Worm (Caenorhabditis elegans) whole organism, L2 larva: Measurements from ENCODE around the gene sre-37.

ENCODE experiments used
- C34F6.9 ChIP-seq: fragments of 150-350 bp; optimal IDR thresholded peaks from 2 replicates; lab custom pipeline; 2014; ENCODE audit warnings: missing biosample characterization, missing genetic modification characterization
- F13H6.1 ChIP-seq: sonication (generic microtip); optimal IDR thresholded peaks from 2 replicates; lab custom pipeline; 2016; ENCODE audit warnings: missing genetic modification characterization, missing compliant biosample characterization
- R02D3.7 ChIP-seq: fragments of 150-350 bp; optimal IDR thresholded peaks from 2 replicates; lab custom pipeline; 2014; ENCODE audit warnings: missing biosample characterization, missing genetic modification characterization
- Y55F3AM.14 ChIP-seq: fragments of 200-800 bp; sonication (Bioruptor generic); optimal IDR thresholded peaks from 2 replicates; lab custom pipeline; 2018; ENCODE audit warnings: mild to moderate bottlenecking, missing genetic modification characterization, missing compliant biosample characterization
- ZK546.5 ChIP-seq: sonication (generic microtip); optimal IDR thresholded peaks from 2 replicates; lab custom pipeline; 2017; ENCODE audit warnings: missing biosample characterization, missing genetic modification characterization
- alr-1 ChIP-seq: fragments of 150-350 bp; optimal IDR thresholded peaks from 2 replicates; lab custom pipeline; 2014; ENCODE audit warnings: missing biosample characterization, missing genetic modification characterization
- aly-2 ChIP-seq: fragments of 150-350 bp; optimal IDR thresholded peaks from 2 replicates; lab custom pipeline; 2014; ENCODE audit warnings: missing biosample characterization, missing genetic modification characterization
- ama-1 ChIP-seq: fragments of 150-350 bp; optimal IDR thresholded peaks from 2 replicates; lab custom pipeline; 2018; ENCODE audit warnings: inconsistent platforms
- ceh-82 ChIP-seq: fragments of 150-350 bp; optimal IDR thresholded peaks from 2 replicates; lab custom pipeline; 2014; ENCODE audit warnings: missing biosample characterization, missing genetic modification characterization
- crh-2 ChIP-seq: sonication (generic microtip); optimal IDR thresholded peaks from 2 replicates; lab custom pipeline; 2017; ENCODE audit warnings: missing biosample characterization, missing genetic modification characterization
- dmd-4 ChIP-seq: sonication (generic microtip); optimal IDR thresholded peaks from 2 replicates; lab custom pipeline; 2017; ENCODE audit warnings: missing biosample characterization, missing genetic modification characterization
- egl-27 ChIP-seq: sonication (generic microtip); optimal IDR thresholded peaks from 3 replicates; lab custom pipeline; 2017; ENCODE audit warnings: missing biosample characterization, missing genetic modification reagents, missing genetic modification characterization
- elt-1 ChIP-seq: fragments of 150-350 bp; optimal IDR thresholded peaks from 2 replicates; lab custom pipeline; 2014; ENCODE audit warnings: missing biosample characterization, missing genetic modification characterization
- elt-3 ChIP-seq: sonication (generic microtip); optimal IDR thresholded peaks from 2 replicates; lab custom pipeline; 2017; ENCODE audit warnings: missing biosample characterization, missing genetic modification characterization
- fos-1 ChIP-seq: fragments of 150-350 bp; optimal IDR thresholded peaks from 2 replicates; lab custom pipeline; 2014; ENCODE audit warnings: missing biosample characterization, missing genetic modification characterization
- lin-11 ChIP-seq: fragments of 150-350 bp; sonication (generic microtip); optimal IDR thresholded peaks from 2 replicates; lab custom pipeline; 2014; ENCODE audit warnings: missing biosample characterization, missing genetic modification characterization, inconsistent platforms, mixed read lengths
- lin-39 ChIP-seq: fragments of 150-350 bp; optimal IDR thresholded peaks from 2 replicates; lab custom pipeline; 2014; ENCODE audit warnings: missing biosample characterization, missing genetic modification reagents, missing genetic modification characterization
- lsy-2 ChIP-seq, 2 experiments: fragments of 150-350 bp in 1 of 2; sonication (generic microtip) in 1 of 2; optimal IDR thresholded peaks; 2 replicates each; lab custom pipeline; 2014 to 2017; ENCODE audit warnings: missing biosample characterization in 2 of 2, missing genetic modification characterization in 2 of 2
- mab-5 ChIP-seq: fragments of 150-350 bp; optimal IDR thresholded peaks from 2 replicates; lab custom pipeline; 2014; ENCODE audit warnings: missing biosample characterization, missing genetic modification characterization
- mbf-1 ChIP-seq: sonication (generic microtip); optimal IDR thresholded peaks from 2 replicates; lab custom pipeline; 2017; ENCODE audit warnings: missing biosample characterization, missing genetic modification characterization
- nhr-10 ChIP-seq: sonication (generic microtip); optimal IDR thresholded peaks from 2 replicates; lab custom pipeline; 2017; ENCODE audit warnings: missing biosample characterization, missing genetic modification characterization
- nhr-11 ChIP-seq: fragments of 150-350 bp; optimal IDR thresholded peaks from 2 replicates; lab custom pipeline; 2014; ENCODE audit warnings: missing biosample characterization, missing genetic modification characterization
- nhr-129 ChIP-seq: fragments of 150-350 bp; optimal IDR thresholded peaks from 2 replicates; lab custom pipeline; 2014; ENCODE audit warnings: missing biosample characterization, missing genetic modification characterization
- nhr-23 ChIP-seq: fragments of 150-350 bp; optimal IDR thresholded peaks from 2 replicates; lab custom pipeline; 2014; ENCODE audit warnings: missing biosample characterization, missing genetic modification reagents, missing genetic modification characterization
- nhr-237 ChIP-seq: fragments of 150-350 bp; optimal IDR thresholded peaks from 2 replicates; lab custom pipeline; 2014; ENCODE audit warnings: missing biosample characterization, missing genetic modification characterization
- nhr-25 ChIP-seq: fragments of 150-350 bp; sonication (generic microtip); optimal IDR thresholded peaks from 3 replicates; lab custom pipeline; 2014; ENCODE audit warnings: missing biosample characterization, missing genetic modification characterization
- nhr-6 ChIP-seq: fragments of 150-350 bp; optimal IDR thresholded peaks from 2 replicates; lab custom pipeline; 2014; ENCODE audit warnings: missing biosample characterization, missing genetic modification characterization
- nhr-77 ChIP-seq: fragments of 150-350 bp; optimal IDR thresholded peaks from 2 replicates; lab custom pipeline; 2014; ENCODE audit warnings: missing biosample characterization, missing genetic modification characterization
- peb-1 ChIP-seq: fragments of 150-350 bp; optimal IDR thresholded peaks from 2 replicates; lab custom pipeline; 2014; ENCODE audit warnings: missing biosample characterization, missing genetic modification characterization
- skn-1 ChIP-seq: sonication (generic microtip); optimal IDR thresholded peaks from 2 replicates; lab custom pipeline; 2017; ENCODE audit warnings: missing biosample characterization, missing genetic modification characterization
- sma-3 ChIP-seq: sonication (generic microtip); optimal IDR thresholded peaks from 2 replicates; lab custom pipeline; 2016; ENCODE audit warnings: missing genetic modification reagents, missing genetic modification characterization, missing compliant biosample characterization
- sma-9 ChIP-seq, 2 experiments: fragments of 150-350 bp in 1 of 2; sonication (generic microtip) in 1 of 2; optimal IDR thresholded peaks; 2 replicates each; lab custom pipeline; 2014 to 2016; ENCODE audit warnings: missing genetic modification characterization in 2 of 2, mild to moderate bottlenecking in 1 of 2, missing biosample characterization in 1 of 2, missing compliant biosample characterization in 1 of 2, missing genetic modification reagents in 1 of 2, moderate library complexity in 1 of 2
- snpc-4 ChIP-seq: fragments of 150-350 bp; optimal IDR thresholded peaks from 2 replicates; lab custom pipeline; 2014; ENCODE audit warnings: missing biosample characterization, missing genetic modification characterization
- unc-39 ChIP-seq: fragments of 150-350 bp; optimal IDR thresholded peaks from 2 replicates; lab custom pipeline; 2014; ENCODE audit warnings: missing biosample characterization, missing genetic modification characterization
- unc-55 ChIP-seq: fragments of 150-350 bp; sonication (generic microtip); optimal IDR thresholded peaks from 3 replicates; lab custom pipeline; 2014; ENCODE audit warnings: missing biosample characterization, missing genetic modification reagents, missing genetic modification characterization
- unc-62 ChIP-seq: fragments of 150-350 bp; optimal IDR thresholded peaks from 2 replicates; lab custom pipeline; 2014; ENCODE audit warnings: missing biosample characterization, missing genetic modification reagents, missing genetic modification characterization
- zag-1 ChIP-seq: fragments of 150-350 bp; optimal IDR thresholded peaks from 2 replicates; lab custom pipeline; 2014; ENCODE audit warnings: missing biosample characterization, missing genetic modification characterization

sre-37 gene

ce11 chrII:12429743-12430142 lies 35.9 kb upstream of the sre-37 start, which contains the start of gene Y57A10C.8:
Gene Y57A10C.8, minus strand, starts transcription at chrII:12429843.
- TF ChIP-seq unc-55 (GFP tag; lab: Kevin White, UChicago) (no peak), snpc-4 (no peak), fos-1 (tag; lab: Kevin White, UChicago) (no peak), nhr-25 (no peak), ama-1 (lab: Kevin White, UChicago) (no peak), lin-39 (tag; lab: Kevin White, UChicago) (no peak), lin-11 (tag; lab: Kevin White, UChicago) (no peak), unc-62 (GFP tag; lab: Kevin White, UChicago) (no peak), lsy-2 (tag; optimal IDR thresholded peaks at IDR 0.05; lab: Kevin White, UChicago) (no peak), F13H6.1 (tag; lab: Kevin White, UChicago) (no peak), crh-2 (tag; lab: Kevin White, UChicago) (no peak), nhr-23 (tag; lab: Kevin White, UChicago) (no peak), mbf-1 (no peak)

ce11 chrII:12432356-12432755 lies 33.3 kb upstream of the sre-37 start, which contains the start of gene dct-12:
Gene dct-12, minus strand, starts transcription at chrII:12432456.
- no peak for TF ChIP-seq sma-9 (GFP tag; optimal IDR thresholded peaks at IDR 0.05; lab: Kevin White, UChicago)
- TF ChIP-seq sma-9 (tag; optimal IDR thresholded peaks at IDR 0.05; lab: Kevin White, UChicago): no peak
- TF ChIP-seq nhr-11: no peak
- no peak for TF ChIP-seq C34F6.9 (tag; lab: Kevin White, UChicago)
- TF ChIP-seq elt-1 (tag; lab: Kevin White, UChicago): no peak
- no peak for TF ChIP-seq nhr-23 (tag; lab: Kevin White, UChicago)
- TF ChIP-seq nhr-6 (tag; lab: Kevin White, UChicago): no peak
- no peak for TF ChIP-seq nhr-10 (tag; lab: Kevin White, UChicago)
- TF ChIP-seq zag-1 (tag; lab: Kevin White, UChicago): no peak
- TF ChIP-seq F13H6.1 (tag; lab: Kevin White, UChicago): no peak
- no peak for TF ChIP-seq ZK546.5 (tag; lab: Kevin White, UChicago)
- TF ChIP-seq R02D3.7 (tag; lab: Kevin White, UChicago): no peak
- TF ChIP-seq aly-2 (tag; lab: Kevin White, UChicago): no peak
- TF ChIP-seq peb-1 (tag; lab: Kevin White, UChicago): no peak
- no peak for TF ChIP-seq Y55F3AM.14 (GFP tag; lab: Kevin White, UChicago)
- TF ChIP-seq unc-62 (GFP tag; lab: Kevin White, UChicago): no peak
- no peak for TF ChIP-seq nhr-129
- TF ChIP-seq elt-3: no peak
- no peak for TF ChIP-seq dmd-4 (tag; lab: Kevin White, UChicago)
- TF ChIP-seq, all 48 proteins: peak for 0

- no peak for TF ChIP-seq aly-2 (tag; lab: Kevin White, UChicago)
- TF ChIP-seq nhr-25: no peak
- no peak for TF ChIP-seq nhr-77 (tag; lab: Kevin White, UChicago)
- TF ChIP-seq ZK546.5 (tag; lab: Kevin White, UChicago): no peak
- no peak for TF ChIP-seq Y55F3AM.14 (GFP tag; lab: Kevin White, UChicago)
- no peak for TF ChIP-seq peb-1 (tag; lab: Kevin White, UChicago)
- no peak for TF ChIP-seq egl-27 (tag; lab: Kevin White, UChicago)
- no peak for TF ChIP-seq nhr-6 (tag; lab: Kevin White, UChicago)
- TF ChIP-seq alr-1: no peak
- no peak for TF ChIP-seq unc-39 (tag; lab: Kevin White, UChicago)
Measured at ce11 chrII:12435202-12435872, 30.3 kb upstream of the sre-37 start.

- TF ChIP-seq mab-5 (tag; lab: Kevin White, UChicago): no peak
- TF ChIP-seq sma-9 (GFP tag; optimal IDR thresholded peaks at IDR 0.05; lab: Kevin White, UChicago): no peak
- no peak for TF ChIP-seq sma-9 (tag; optimal IDR thresholded peaks at IDR 0.05; lab: Kevin White, UChicago)
- TF ChIP-seq crh-2 (tag; lab: Kevin White, UChicago): no peak
- TF ChIP-seq ceh-82 (tag; lab: Kevin White, UChicago): no peak
- TF ChIP-seq egl-27 (tag; lab: Kevin White, UChicago): no peak
- TF ChIP-seq nhr-10 (tag; lab: Kevin White, UChicago): no peak
- no peak for TF ChIP-seq sma-3 (GFP tag; lab: Kevin White, UChicago)
- TF ChIP-seq nhr-77 (tag; lab: Kevin White, UChicago): no peak
- no peak for TF ChIP-seq unc-62 (GFP tag; lab: Kevin White, UChicago)
- no peak for TF ChIP-seq elt-1 (tag; lab: Kevin White, UChicago)
- no peak for TF ChIP-seq skn-1
- TF ChIP-seq ama-1 (lab: Kevin White, UChicago): no peak
- no peak for TF ChIP-seq R02D3.7 (tag; lab: Kevin White, UChicago)
- TF ChIP-seq nhr-237 (tag; lab: Kevin White, UChicago): no peak
- no peak for TF ChIP-seq nhr-23 (tag; lab: Kevin White, UChicago)
- TF ChIP-seq peb-1 (tag; lab: Kevin White, UChicago): no peak
- TF ChIP-seq unc-39 (tag; lab: Kevin White, UChicago): no peak
Measured at ce11 chrII:12436717-12437116, 28.9 kb upstream of the sre-37 start.
